Worm (Caenorhabditis elegans) whole organism, late embryonic: Measurements from ENCODE around the gene T11G6.4.

Experiments used
- C08G9.2 ChIP-seq: sonication (generic microtip); optimal IDR thresholded peaks from 2 replicates; lab custom pipeline; 2016; ENCODE audit warnings: mild to moderate bottlenecking, missing genetic modification characterization, moderate library complexity, missing compliant biosample characterization
- K02D7.2 ChIP-seq: sonication (generic microtip); optimal IDR thresholded peaks from 2 replicates; lab custom pipeline; 2017; ENCODE audit warnings: mild to moderate bottlenecking, missing genetic modification characterization, missing compliant biosample characterization
- ama-1 ChIP-seq: fragments of 150-350 bp; optimal IDR thresholded peaks from 2 replicates; lab custom pipeline; 2014
- ceh-14 ChIP-seq: sonication (generic microtip); optimal IDR thresholded peaks from 2 replicates; lab custom pipeline; 2016; ENCODE audit warnings: missing genotype, missing genetic modification characterization, missing compliant biosample characterization
- ceh-22 ChIP-seq: sonication (generic microtip); optimal IDR thresholded peaks from 2 replicates; lab custom pipeline; 2017; ENCODE audit warnings: missing biosample characterization, missing genetic modification characterization
- ceh-30 ChIP-seq: fragments of 150-350 bp; optimal IDR thresholded peaks from 2 replicates; lab custom pipeline; 2014; ENCODE audit warnings: missing biosample characterization, missing genetic modification characterization
- ceh-31 ChIP-seq: sonication (generic microtip); optimal IDR thresholded peaks from 2 replicates; lab custom pipeline; 2016; ENCODE audit warnings: missing genetic modification characterization, missing compliant biosample characterization
- ceh-34 ChIP-seq: sonication (generic microtip); optimal IDR thresholded peaks from 2 replicates; lab custom pipeline; 2016; ENCODE audit warnings: mild to moderate bottlenecking, missing genetic modification characterization, missing compliant biosample characterization
- ceh-45 ChIP-seq: fragments of 200-800 bp; sonication (Bioruptor generic); IDR thresholded peaks from 2 replicates; pipeline ENCODE4 v1.3.6; 2022; ENCODE audit warnings: missing genetic modification reagents, missing genetic modification characterization, missing compliant biosample characterization
- che-1 ChIP-seq: sonication (generic microtip); optimal IDR thresholded peaks from 2 replicates; lab custom pipeline; 2016; ENCODE audit warnings: mild to moderate bottlenecking, missing genetic modification characterization, missing compliant biosample characterization
- dve-1 ChIP-seq: sonication (generic microtip); optimal IDR thresholded peaks from 2 replicates; lab custom pipeline; 2017; ENCODE audit warnings: antibody characterized with exemption, mild to moderate bottlenecking, missing genetic modification characterization, missing compliant biosample characterization
- elt-2 ChIP-seq: sonication (generic microtip); optimal IDR thresholded peaks from 2 replicates; lab custom pipeline; 2016; ENCODE audit warnings: missing genetic modification reagents, missing genetic modification characterization, missing compliant biosample characterization
- ets-4 ChIP-seq: sonication (generic microtip); optimal IDR thresholded peaks from 2 replicates; lab custom pipeline; 2016; ENCODE audit warnings: missing genetic modification characterization, missing compliant biosample characterization
- eyg-1 ChIP-seq: sonication (generic microtip); optimal IDR thresholded peaks from 2 replicates; lab custom pipeline; 2016; ENCODE audit warnings: missing genotype, missing genetic modification characterization, missing compliant biosample characterization
- fax-1 ChIP-seq: sonication (generic microtip); optimal IDR thresholded peaks from 2 replicates; lab custom pipeline; 2016; ENCODE audit warnings: missing genotype, missing genetic modification characterization, missing compliant biosample characterization
- hlh-8 ChIP-seq: sonication (generic microtip); optimal IDR thresholded peaks from 2 replicates; lab custom pipeline; 2016; ENCODE audit warnings: missing genotype, missing genetic modification characterization, missing compliant biosample characterization
- lin-11 ChIP-seq: fragments of 200-800 bp; sonication (Bioruptor generic); optimal IDR thresholded peaks from 2 replicates; lab custom pipeline; 2018; ENCODE audit warnings: mild to moderate bottlenecking, missing genetic modification characterization, missing compliant biosample characterization
- npax-4 ChIP-seq: sonication (generic microtip); optimal IDR thresholded peaks from 2 replicates; lab custom pipeline; 2016; ENCODE audit warnings: missing genetic modification characterization, missing compliant biosample characterization
- odd-2 ChIP-seq: sonication (generic microtip); optimal IDR thresholded peaks from 2 replicates; lab custom pipeline; 2017; ENCODE audit warnings: antibody characterized with exemption, mild to moderate bottlenecking, missing genetic modification characterization, missing compliant biosample characterization
- pha-2 ChIP-seq: sonication (generic microtip); optimal IDR thresholded peaks from 2 replicates; lab custom pipeline; 2017; ENCODE audit warnings: mild to moderate bottlenecking, missing genetic modification characterization, missing compliant biosample characterization
- pha-4 ChIP-seq: fragments of 150-350 bp; optimal IDR thresholded peaks from 2 replicates; lab custom pipeline; 2018; ENCODE audit warnings: missing biosample characterization, missing genetic modification reagents, missing genetic modification characterization
- pros-1 ChIP-seq: fragments of 150-350 bp; optimal IDR thresholded peaks from 2 replicates; lab custom pipeline; 2014; ENCODE audit warnings: missing biosample characterization, missing genetic modification reagents, missing genetic modification characterization
- rnt-1 ChIP-seq: sonication (generic microtip); optimal IDR thresholded peaks from 2 replicates; lab custom pipeline; 2016; ENCODE audit warnings: missing genetic modification characterization, missing compliant biosample characterization
- sdc-2 ChIP-seq: sonication (generic microtip); optimal IDR thresholded peaks from 2 replicates; lab custom pipeline; 2016; ENCODE audit warnings: missing genotype, missing genetic modification characterization, missing compliant biosample characterization
- sox-4 ChIP-seq: sonication (generic microtip); optimal IDR thresholded peaks from 2 replicates; lab custom pipeline; 2017; ENCODE audit warnings: mild to moderate bottlenecking, missing genetic modification characterization, inconsistent platforms, missing compliant biosample characterization
- syd-9 ChIP-seq: sonication (generic microtip); optimal IDR thresholded peaks from 2 replicates; lab custom pipeline; 2016; ENCODE audit warnings: mild to moderate bottlenecking, missing genetic modification characterization, moderate library complexity, missing compliant biosample characterization
- tbx-2 ChIP-seq: sonication (generic microtip); optimal IDR thresholded peaks from 2 replicates; lab custom pipeline; 2016; ENCODE audit warnings: missing genetic modification characterization, missing compliant biosample characterization
- unc-42 ChIP-seq: sonication (generic microtip); optimal IDR thresholded peaks from 2 replicates; lab custom pipeline; 2016; ENCODE audit warnings: missing genotype, missing genetic modification characterization, missing compliant biosample characterization
- unc-55 ChIP-seq: sonication (generic microtip); optimal IDR thresholded peaks from 2 replicates; lab custom pipeline; 2017; ENCODE audit warnings: missing biosample characterization, missing genetic modification reagents, missing genetic modification characterization

The T11G6.4 gene

ce11 chrIV:10817030-10817429, 34.7 kb downstream of the T11G6.4 start (continued):
- TF ChIP-seq C08G9.2 (tag; lab: Kevin White, UChicago): peak; percentile 22
- peak; percentile 38 for TF ChIP-seq sdc-2
- TF ChIP-seq syd-9 (tag; lab: Kevin White, UChicago): no peak
- no peak for TF ChIP-seq eyg-1 (tag; lab: Kevin White, UChicago)
- TF ChIP-seq sox-4 (tag; lab: Kevin White, UChicago): no peak
- no peak for TF ChIP-seq odd-2 (tag; lab: Kevin White, UChicago)
- no peak for TF ChIP-seq unc-42 (tag; lab: Kevin White, UChicago)
- TF ChIP-seq pros-1: peak; percentile 65
- TF ChIP-seq K02D7.2 (tag; lab: Kevin White, UChicago): no peak
- no peak for TF ChIP-seq dve-1 (tag; lab: Kevin White, UChicago)
- TF ChIP-seq fax-1 (tag; lab: Kevin White, UChicago): no peak
- no peak for TF ChIP-seq pha-4 (tag; lab: Kevin White, UChicago)
- TF ChIP-seq ceh-34: peak; percentile 56
- TF ChIP-seq ceh-31 (tag; lab: Kevin White, UChicago): peak; percentile 56
- TF ChIP-seq che-1: no peak

ce11 chrIV:10815950-10816349, 35.8 kb downstream of the T11G6.4 start:
- TF ChIP-seq ceh-14: no peak
- no peak for TF ChIP-seq pha-4 (tag; lab: Kevin White, UChicago)

- no peak for TF ChIP-seq fax-1 (tag; lab: Kevin White, UChicago)
- TF ChIP-seq unc-55 (GFP tag; lab: Kevin White, UChicago): no peak
These were observed 39.6 kb downstream of the T11G6.4 start, which contains the start of gene miz-1 for ce11 chrIV:10812099-10812498. TSS of gene miz-1 (plus strand) at chrIV:10812399.

- TF ChIP-seq ceh-30 (tag; lab: Kevin White, UChicago): no peak
- no peak for TF ChIP-seq dve-1 (tag; lab: Kevin White, UChicago)
- no peak for TF ChIP-seq elt-2
- TF ChIP-seq rnt-1 (tag; lab: Kevin White, UChicago): peak; percentile 1
- TF ChIP-seq tbx-2 (tag; lab: Kevin White, UChicago): peak; percentile 10
- no peak for TF ChIP-seq ama-1
- TF ChIP-seq npax-4 (tag; lab: Kevin White, UChicago): no peak
- TF ChIP-seq ceh-14: no peak
- TF ChIP-seq pha-2 (tag; lab: Kevin White, UChicago): no peak
- peak; percentile 61 for TF ChIP-seq ets-4 (tag; lab: Kevin White, UChicago)
- peak; percentile 45 for TF ChIP-seq ceh-34
- peak; percentile 21 for TF ChIP-seq hlh-8 (tag; lab: Kevin White, UChicago)
- TF ChIP-seq pros-1: no peak
- TF ChIP-seq, all 69 proteins: peak for 5
These were observed 40.3 kb downstream of the T11G6.4 start for ce11 chrIV:10811388-10811787.

- TF ChIP-seq elt-2 (peak; percentile 21), odd-2 (tag; lab: Kevin White, UChicago) (no peak), ceh-14 (no peak)
- TF ChIP-seq, all 69 proteins: peak for 1
These were observed 40.9 kb downstream of the T11G6.4 start for ce11 chrIV:10810820-10811219.

ce11 chrIV:10803973-10804372, 47.8 kb downstream of the T11G6.4 start:
- TF ChIP-seq lin-11 (tag; lab: Kevin White, UChicago): no peak
- peak; percentile 85 for TF ChIP-seq hlh-8 (tag; lab: Kevin White, UChicago)
- no peak for TF ChIP-seq ceh-22 (tag; lab: Kevin White, UChicago)
- no peak for TF ChIP-seq fax-1 (tag; lab: Kevin White, UChicago)
- TF ChIP-seq ceh-45 (GFP tag; lab: Robert Waterston, UW): no peak
